Fruit fly (Drosophila melanogaster) whole organism, embryonic: ENCODE data around the gene CG5776.
A peak's percentile ranks its signal among the peaks of the same experiment; 100 is the strongest.

Experiments
- Atf6 ChIP-seq: fragments of 200-800 bp; sonication (Bioruptor generic); IDR thresholded peaks from 2 replicates; pipeline ENCODE4 v1.3.6; 2022; ENCODE audit warnings: missing biosample characterization, missing genetic modification characterization
- CG10147 ChIP-seq: fragments of 200-800 bp; sonication (Bioruptor generic); optimal IDR thresholded peaks from 2 replicates; lab custom pipeline; 2019; ENCODE audit warnings: missing biosample characterization, mild to moderate bottlenecking, missing genetic modification characterization, moderate library complexity
- CG10654 ChIP-seq: fragments of 200-800 bp; sonication (Bioruptor generic); optimal IDR thresholded peaks from 2 replicates; lab custom pipeline; 2016; ENCODE audit warnings: missing biosample characterization, missing genetic modification characterization
- CG11695 ChIP-seq: fragments of 200-800 bp; sonication (Bioruptor generic); IDR thresholded peaks from 3 replicates; pipeline ENCODE4 v1.3.6; 2022; ENCODE audit warnings: missing biosample characterization, missing genetic modification characterization
- CG12236 ChIP-seq: fragments of 200-800 bp; sonication (Bioruptor generic); optimal IDR thresholded peaks from 2 replicates; lab custom pipeline; 2016; ENCODE audit warnings: missing biosample characterization, missing genetic modification characterization
- CG13287 ChIP-seq: fragments of 200-800 bp; sonication (Bioruptor generic); IDR thresholded peaks from 2 replicates; pipeline ENCODE4 v1.3.6; 2022; ENCODE audit warnings: missing biosample characterization, missing genetic modification characterization; ENCODE audit not compliant: partially characterized antibody
- CG13775 ChIP-seq: fragments of 200-800 bp; sonication (Bioruptor generic); optimal IDR thresholded peaks from 3 replicates; lab custom pipeline; 2017; ENCODE audit warnings: missing biosample characterization, mild to moderate bottlenecking, missing genetic modification characterization
- CG14014 ChIP-seq: fragments of 200-800 bp; sonication (Bioruptor generic); IDR thresholded peaks from 2 replicates; pipeline ENCODE4 v1.3.6; 2022; ENCODE audit warnings: missing biosample characterization, missing genetic modification characterization
- CG14441 ChIP-seq: fragments of 200-800 bp; sonication (Bioruptor generic); IDR thresholded peaks from 2 replicates; pipeline ENCODE4 v1.3.6; 2022; ENCODE audit warnings: missing biosample characterization, missing genetic modification characterization
- CG17361 ChIP-seq: fragments of 200-800 bp; sonication (Bioruptor generic); IDR thresholded peaks from 3 replicates; pipeline ENCODE4 v1.3.6; 2022; ENCODE audit warnings: missing biosample characterization, missing genetic modification characterization
- CG2129 ChIP-seq: fragments of 200-800 bp; sonication (Bioruptor generic); IDR thresholded peaks from 2 replicates; pipeline ENCODE4 v1.3.6; 2022; ENCODE audit warnings: missing biosample characterization, missing genetic modification characterization; ENCODE audit not compliant: partially characterized antibody
- CG2875 ChIP-seq: fragments of 200-800 bp; sonication (Bioruptor generic); optimal IDR thresholded peaks from 2 replicates; lab custom pipeline; 2017; ENCODE audit warnings: missing biosample characterization, mild to moderate bottlenecking, missing genetic modification characterization, missing genetic modification reagents
- CG33557 ChIP-seq: fragments of 200-800 bp; sonication (Bioruptor generic); optimal IDR thresholded peaks from 2 replicates; lab custom pipeline; 2019; ENCODE audit warnings: missing biosample characterization, mild to moderate bottlenecking, missing genetic modification characterization, moderate library complexity
- CG34422 ChIP-seq: fragments of 200-800 bp; sonication (Bioruptor generic); IDR thresholded peaks from 3 replicates; pipeline ENCODE4 v1.3.6; 2022; ENCODE audit warnings: missing biosample characterization, missing genetic modification characterization
- CG5953 ChIP-seq: fragments of 200-800 bp; sonication (Bioruptor generic); IDR thresholded peaks from 2 replicates; pipeline ENCODE4 v1.3.6; 2022; ENCODE audit warnings: missing biosample characterization, missing genetic modification characterization
- CG6689 ChIP-seq: fragments of 200-800 bp; sonication (Bioruptor generic); IDR thresholded peaks from 2 replicates; pipeline ENCODE4 v1.3.6; 2022; ENCODE audit warnings: missing biosample characterization, missing genetic modification characterization
- CG6765 ChIP-seq: fragments of 200-800 bp; sonication (Bioruptor generic); optimal IDR thresholded peaks from 3 replicates; lab custom pipeline; 2017; ENCODE audit warnings: missing biosample characterization, mild to moderate bottlenecking, missing genetic modification characterization
- CG7745 ChIP-seq: fragments of 200-800 bp; sonication (Bioruptor generic); optimal IDR thresholded peaks from 2 replicates; lab custom pipeline; 2018; ENCODE audit warnings: missing biosample characterization, mild to moderate bottlenecking, missing genetic modification characterization, moderate library complexity
- CG8765 ChIP-seq: fragments of 200-800 bp; sonication (Bioruptor generic); IDR thresholded peaks from 2 replicates; pipeline ENCODE4 v1.3.6; 2022; ENCODE audit warnings: missing biosample characterization, missing genetic modification characterization
- CHES-1-like ChIP-seq: fragments of 200-800 bp; sonication (Bioruptor generic); optimal IDR thresholded peaks from 2 replicates; lab custom pipeline; 2016; ENCODE audit warnings: missing biosample characterization, missing genetic modification characterization
- Dek ChIP-seq: fragments of 200-800 bp; sonication (Bioruptor generic); optimal IDR thresholded peaks from 3 replicates; lab custom pipeline; 2019; ENCODE audit warnings: missing biosample characterization, mild to moderate bottlenecking, missing genetic modification characterization, moderate library complexity
- H15 ChIP-seq: fragments of 200-800 bp; sonication (Bioruptor generic); IDR thresholded peaks from 3 replicates; pipeline ENCODE4 v1.3.6; 2022; ENCODE audit warnings: missing biosample characterization, missing genetic modification characterization
- Meics ChIP-seq: fragments of 200-800 bp; sonication (Bioruptor generic); optimal IDR thresholded peaks from 2 replicates; lab custom pipeline; 2017; ENCODE audit warnings: missing biosample characterization, mild to moderate bottlenecking, missing genetic modification characterization
- NfI ChIP-seq: fragments of 200-800 bp; sonication (Bioruptor generic); optimal IDR thresholded peaks from 3 replicates; lab custom pipeline; 2018; ENCODE audit warnings: missing biosample characterization, mild to moderate bottlenecking, missing genetic modification characterization, moderate library complexity
- Sox100B ChIP-seq: fragments of 200-800 bp; sonication (Bioruptor generic); optimal IDR thresholded peaks from 3 replicates; lab custom pipeline; 2018; ENCODE audit warnings: missing biosample characterization, mild to moderate bottlenecking, missing genetic modification characterization
- Trl ChIP-seq, 3 experiments: fragments of >200 bp in 2 of 3; fragments of 200-800 bp in 1 of 3; sonication (Bioruptor generic) in 1 of 3; optimal IDR thresholded peaks; 2 replicates in 1 of 3; 3 replicates in 2 of 3; lab custom pipeline; 2016 to 2017; ENCODE audit warnings: missing biosample characterization in 1 of 3, missing genetic modification characterization in 1 of 3
- bigmax ChIP-seq: fragments of 200-800 bp; sonication (Bioruptor generic); optimal IDR thresholded peaks from 2 replicates; lab custom pipeline; 2018; ENCODE audit warnings: missing biosample characterization, mild to moderate bottlenecking, missing genetic modification characterization
- br ChIP-seq: fragments of >200 bp; optimal IDR thresholded peaks from 2 replicates; lab custom pipeline; 2017
- btn ChIP-seq: fragments of 200-800 bp; sonication (Bioruptor generic); optimal IDR thresholded peaks from 2 replicates; lab custom pipeline; 2016; ENCODE audit warnings: missing biosample characterization, missing genetic modification characterization
- ci ChIP-seq: fragments of 200-800 bp; sonication (Bioruptor generic); IDR thresholded peaks from 3 replicates; pipeline ENCODE4 v1.3.6; 2022; ENCODE audit warnings: missing biosample characterization, missing genetic modification characterization
- corto ChIP-seq: fragments of 200-800 bp; sonication (Bioruptor generic); optimal IDR thresholded peaks from 2 replicates; lab custom pipeline; 2016; ENCODE audit warnings: missing biosample characterization, mild to moderate bottlenecking, missing genetic modification characterization, moderate library complexity
- gem ChIP-seq: fragments of 200-800 bp; sonication (Bioruptor generic); optimal IDR thresholded peaks from 2 replicates; lab custom pipeline; 2019; ENCODE audit warnings: missing biosample characterization, mild to moderate bottlenecking, missing genetic modification characterization, moderate library complexity
- insv ChIP-seq, 2 experiments: fragments of 200-800 bp; sonication (Bioruptor generic); optimal IDR thresholded peaks; 3 replicates each; lab custom pipeline; 2016 to 2018; ENCODE audit warnings: missing biosample characterization in 2 of 2, missing genetic modification characterization in 2 of 2
- inv ChIP-seq: fragments of 200-800 bp; sonication (Bioruptor generic); IDR thresholded peaks from 2 replicates; pipeline ENCODE4 v1.3.6; 2022; ENCODE audit warnings: missing biosample characterization, missing genetic modification characterization; ENCODE audit not compliant: partially characterized antibody
- jigr1 ChIP-seq: fragments of 200-800 bp; sonication (Bioruptor generic); IDR thresholded peaks from 3 replicates; pipeline ENCODE4 v1.3.6; 2022; ENCODE audit warnings: missing biosample characterization, missing genetic modification characterization
- kah ChIP-seq: fragments of 200-800 bp; sonication (Bioruptor generic); optimal IDR thresholded peaks from 2 replicates; lab custom pipeline; 2018; ENCODE audit warnings: missing biosample characterization, mild to moderate bottlenecking, missing genetic modification characterization
- maf-S ChIP-seq: fragments of 200-800 bp; sonication (Bioruptor generic); optimal IDR thresholded peaks from 2 replicates; lab custom pipeline; 2016; ENCODE audit warnings: missing biosample characterization, missing genetic modification characterization
- mirr ChIP-seq: fragments of 200-800 bp; sonication (Bioruptor generic); optimal IDR thresholded peaks from 3 replicates; lab custom pipeline; 2018; ENCODE audit warnings: missing biosample characterization, mild to moderate bottlenecking, missing genetic modification characterization
- pfk ChIP-seq: fragments of 200-800 bp; sonication (Bioruptor generic); optimal IDR thresholded peaks from 2 replicates; lab custom pipeline; 2018; ENCODE audit warnings: missing biosample characterization, mild to moderate bottlenecking, missing genetic modification characterization, moderate library complexity
- salm ChIP-seq: fragments of 200-800 bp; sonication (Bioruptor generic); optimal IDR thresholded peaks from 2 replicates; lab custom pipeline; 2018; ENCODE audit warnings: missing biosample characterization, mild to moderate bottlenecking, missing genetic modification characterization
- sens ChIP-seq: fragments of 200-800 bp; sonication (Bioruptor generic); peaks from one replicate; lab custom pipeline; 2016; ENCODE audit warnings: missing biosample characterization, missing genetic modification characterization
- sqz ChIP-seq: fragments of 200-800 bp; sonication (Bioruptor generic); optimal IDR thresholded peaks from 3 replicates; lab custom pipeline; 2018; ENCODE audit warnings: missing biosample characterization, mild to moderate bottlenecking, missing genetic modification characterization
- unc-4 ChIP-seq: fragments of 200-800 bp; sonication (Bioruptor generic); IDR thresholded peaks from 2 replicates; pipeline ENCODE4 v1.3.6; 2022; ENCODE audit warnings: missing biosample characterization, missing genetic modification characterization; ENCODE audit not compliant: partially characterized antibody
- vvl ChIP-seq: fragments of 200-800 bp; sonication (Bioruptor generic); IDR thresholded peaks from 2 replicates; pipeline ENCODE4 v1.3.6; 2022; ENCODE audit warnings: missing biosample characterization, missing genetic modification characterization
- zfh2 ChIP-seq: fragments of 200-800 bp; sonication (Bioruptor generic); optimal IDR thresholded peaks from 2 replicates; lab custom pipeline; 2016; ENCODE audit warnings: missing biosample characterization, missing genetic modification characterization

The CG5776 gene

DNA sequence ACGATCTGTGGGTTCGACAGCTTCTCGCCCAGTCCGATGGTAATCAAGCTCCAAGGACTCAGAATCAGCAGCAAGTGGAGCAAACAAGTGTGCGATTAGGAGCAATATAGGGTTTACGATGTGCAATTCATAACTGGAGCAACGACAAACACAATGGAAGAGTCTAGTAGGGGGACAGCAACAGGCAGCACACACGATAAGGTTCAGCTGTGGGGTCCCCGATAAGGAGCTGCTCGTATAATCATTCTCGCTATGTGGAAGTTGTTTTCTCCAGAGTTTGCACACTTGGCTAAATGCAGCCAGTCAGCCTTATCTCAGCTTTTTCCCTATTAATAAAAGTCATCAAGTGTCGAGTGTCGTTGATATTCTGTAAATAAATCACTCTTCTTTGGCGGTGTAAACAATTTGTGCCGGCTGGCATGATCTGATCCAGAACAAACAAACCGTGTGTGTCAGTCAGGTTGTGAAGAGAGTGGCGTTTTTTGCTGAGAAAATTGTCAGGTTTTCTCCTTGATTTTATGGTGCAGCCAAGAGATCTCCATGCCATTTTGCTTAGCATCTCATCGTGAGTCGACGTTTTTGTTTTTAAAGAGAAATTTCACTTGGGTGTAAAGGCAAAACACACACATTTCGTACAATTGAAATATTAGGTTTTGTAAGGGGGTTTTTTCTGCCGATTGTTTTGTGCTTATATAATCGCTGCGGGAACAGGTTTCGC is 15.6 kb upstream of the CG5776 start (continued):
- peak; percentile 69 for TF ChIP-seq sens (GFP tag; lab: Kevin White, UChicago)
- peak; percentile 1 for TF ChIP-seq corto

DNA sequence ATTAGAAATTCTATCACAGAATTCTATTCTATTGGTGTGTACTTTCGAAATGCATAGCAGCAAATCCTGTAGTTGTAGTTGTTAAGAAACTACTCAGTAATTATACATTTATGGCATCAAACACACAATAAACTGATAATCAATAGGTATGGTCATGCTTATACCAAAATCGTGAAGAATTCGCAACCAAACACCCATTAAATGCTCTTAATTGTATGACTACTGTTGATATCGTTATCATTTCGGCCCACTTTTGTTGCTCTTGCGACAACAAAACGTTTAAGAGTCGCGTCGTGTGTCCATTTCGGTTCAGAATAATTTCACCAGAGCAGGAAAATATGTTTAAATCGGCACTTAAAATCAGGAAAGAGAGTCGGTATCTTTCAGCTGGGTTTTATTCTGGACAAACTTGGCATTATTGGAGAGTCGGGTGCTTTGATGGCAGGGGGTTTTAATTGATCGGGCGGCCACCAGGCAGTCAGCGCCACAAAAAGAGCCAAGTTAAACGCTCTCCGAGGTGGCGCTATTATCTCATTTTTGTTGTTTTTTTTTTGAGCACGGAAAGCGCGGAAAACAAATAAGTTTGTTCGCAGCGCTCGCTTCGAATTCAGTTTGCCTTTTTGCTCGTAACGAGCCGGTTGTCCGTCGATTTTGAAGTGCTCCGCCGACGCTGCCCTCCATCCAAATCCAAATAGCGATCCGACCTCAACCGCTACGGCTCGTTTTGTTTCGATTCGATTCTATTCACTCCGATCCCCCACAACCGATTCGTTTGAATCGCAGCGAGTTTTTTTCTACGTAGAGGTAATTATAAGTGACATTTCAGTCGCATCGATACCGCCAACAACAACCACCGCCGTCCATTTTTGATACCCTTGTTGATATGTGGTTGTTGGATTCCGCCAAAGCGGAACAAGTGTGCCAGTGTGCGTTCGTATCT is 14.5 kb upstream of the CG5776 start, which contains the start of gene MRP:
Gene MRP, plus strand, starts transcription at position 609 of the 940 bp plus-strand sequence.
- no peak for TF ChIP-seq CG10654
- peak; percentile 58 for TF ChIP-seq mirr (GFP tag; lab: Kevin White, UChicago)
- TF ChIP-seq CG7745 (tag; lab: Kevin White, UChicago) = no peak
- TF ChIP-seq H15 (GFP tag; lab: Robert Waterston, UW) = no peak
- no peak for TF ChIP-seq CG8765 (GFP tag; lab: Robert Waterston, UW)
- TF ChIP-seq CG14014 (GFP tag; lab: Robert Waterston, UW) = 0 out of 2 replicates have a peak, but pooled peaks have one; percentile 10
- TF ChIP-seq insv (GFP tag; optimal IDR thresholded peaks at IDR 0.05; lab: Kevin White, UChicago) = no peak
- TF ChIP-seq CG14441 (GFP tag; lab: Robert Waterston, UW) = peak; percentile 35; the same call in 1 of the 2 replicates
- TF ChIP-seq jigr1 (GFP tag; lab: Robert Waterston, UW) = no peak
- no peak for TF ChIP-seq Dek (tag; lab: Kevin White, UChicago)
- no peak for TF ChIP-seq zfh2 (GFP tag; lab: Kevin White, UChicago)
- TF ChIP-seq CG13287 = peak; percentile 51
- no peak for TF ChIP-seq CG6689 (GFP tag; lab: Robert Waterston, UW)
- TF ChIP-seq CG12236 = no peak
- no peak for TF ChIP-seq br (lab: Kevin White, UChicago)
- TF ChIP-seq CG2875 (GFP tag; lab: Kevin White, UChicago) = no peak
- no peak for TF ChIP-seq gem (tag; lab: Kevin White, UChicago)
- peak; percentile 10 for TF ChIP-seq CHES-1-like
- TF ChIP-seq pfk (GFP tag; lab: Kevin White, UChicago) = no peak
- no peak for TF ChIP-seq CG2129 (GFP tag; lab: Robert Waterston, UW)
- TF ChIP-seq CG6765 (GFP tag; lab: Kevin White, UChicago) = peak; percentile 34
- TF ChIP-seq Trl (optimal IDR thresholded peaks at IDR 0.05; lab: Kevin White, UChicago) = peak in 1 of 2 experiments; percentile 83
- TF ChIP-seq Trl (GFP tag; optimal IDR thresholded peaks at IDR 0.05; lab: Kevin White, UChicago) = no peak
- TF ChIP-seq CG11695 (GFP tag; lab: Robert Waterston, UW) = no peak
- no peak for TF ChIP-seq maf-S
- TF ChIP-seq vvl = peak; percentile 25; the same call in 1 of the 2 replicates
- no peak for TF ChIP-seq CG33557
- no peak for TF ChIP-seq CG17361 (GFP tag; lab: Robert Waterston, UW)
- peak; percentile 41; the same call in 1 of the 2 replicates for TF ChIP-seq unc-4 (GFP tag; lab: Robert Waterston, UW)
- TF ChIP-seq CG10147 (GFP tag; lab: Kevin White, UChicago) = no peak
- TF ChIP-seq kah (GFP tag; lab: Kevin White, UChicago) = peak; percentile 53
- TF ChIP-seq salm (tag; lab: Kevin White, UChicago) = no peak
- TF ChIP-seq bigmax (GFP tag; lab: Kevin White, UChicago) = no peak
- peak; percentile 72; the same call in 1 of the 3 replicates for TF ChIP-seq CG34422
- no peak for TF ChIP-seq btn (GFP tag; lab: Kevin White, UChicago)
- peak; percentile 6 for TF ChIP-seq Meics (GFP tag; lab: Kevin White, UChicago)
- TF ChIP-seq CG5953 = peak; percentile 44; the same call in 1 of the 2 replicates
- no peak for TF ChIP-seq Sox100B
- TF ChIP-seq inv (GFP tag; lab: Robert Waterston, UW) = peak; percentile 17; the same call in 1 of the 2 replicates
- TF ChIP-seq ci = no peak
- TF ChIP-seq NfI (GFP tag; lab: Kevin White, UChicago) = peak; percentile 6
- peak; percentile 69 for TF ChIP-seq sqz (GFP tag; lab: Kevin White, UChicago)
- TF ChIP-seq Atf6 (GFP tag; lab: Robert Waterston, UW) = peak; percentile 63
- no peak for TF ChIP-seq CG13775
